Fruit fly (Drosophila melanogaster): ENCODE measurements around the gene CG10591.

DNA sequence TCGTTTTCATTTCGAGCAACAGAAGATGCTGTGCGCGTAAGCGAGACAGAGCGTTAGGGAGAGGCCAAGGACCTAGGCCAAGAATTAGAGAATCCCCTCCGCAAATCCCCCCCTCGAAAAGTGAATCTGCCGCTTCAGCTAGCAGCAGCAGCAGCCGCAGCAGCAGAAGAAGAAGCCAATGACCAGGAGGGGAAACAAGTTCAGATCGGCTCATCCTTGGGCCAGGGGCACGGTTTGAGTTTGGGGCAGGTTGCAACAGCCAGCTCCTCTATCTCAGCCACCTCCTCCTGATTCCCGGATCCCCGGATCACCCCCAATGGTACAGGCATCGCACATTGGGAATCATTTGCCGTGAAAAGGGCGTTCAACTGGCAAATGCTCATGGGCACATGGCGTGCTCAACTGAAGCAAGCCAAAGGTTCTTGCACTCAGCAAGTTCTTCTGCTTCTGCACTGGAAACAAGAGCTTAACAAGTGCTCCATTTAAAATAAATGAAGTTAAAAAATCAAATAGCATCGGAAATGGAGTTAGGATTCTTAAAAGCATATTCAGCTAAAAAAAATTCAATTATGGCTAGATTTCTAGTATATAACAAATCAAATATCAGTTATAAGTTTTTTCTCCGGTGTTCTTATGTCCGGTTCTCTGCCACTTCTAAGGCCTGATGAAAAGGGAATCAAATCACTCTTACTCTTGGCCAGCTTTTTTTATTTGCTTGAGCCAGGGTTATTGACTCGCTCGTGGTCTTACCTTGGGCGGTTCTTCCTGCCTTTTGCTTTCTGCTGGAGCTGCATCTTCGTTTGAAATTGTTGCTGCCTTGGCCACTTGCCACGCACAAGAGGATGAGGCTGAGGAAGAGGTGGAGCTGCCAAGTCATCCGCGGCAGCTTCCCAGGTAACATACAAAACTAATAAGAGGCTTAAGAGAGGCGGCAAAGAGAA is 34.0 kb upstream of the CG10591 start:
- TF ChIP-seq CG8478 (optimal IDR thresholded peaks at IDR 0.05) (no peak), CTCF (optimal IDR thresholded peaks at IDR 0.05) (no peak)

All from S2 (cell line).